Worm (Caenorhabditis elegans) whole organism, mixed stage, embryonic: ENCODE data around the gene M7.8.

ENCODE experiments used
- ces-1 ChIP-seq: fragments of 150-350 bp; optimal IDR thresholded peaks from 2 replicates; lab custom pipeline; 2014; ENCODE audit warnings: missing biosample characterization, missing genetic modification reagents, missing genetic modification characterization
- tbx-8 ChIP-seq: fragments of 200-800 bp; sonication (Bioruptor generic); optimal IDR thresholded peaks from 2 replicates; lab custom pipeline; 2018; ENCODE audit warnings: mild to moderate bottlenecking, missing genetic modification characterization, moderate library complexity, missing compliant biosample characterization

DNA sequence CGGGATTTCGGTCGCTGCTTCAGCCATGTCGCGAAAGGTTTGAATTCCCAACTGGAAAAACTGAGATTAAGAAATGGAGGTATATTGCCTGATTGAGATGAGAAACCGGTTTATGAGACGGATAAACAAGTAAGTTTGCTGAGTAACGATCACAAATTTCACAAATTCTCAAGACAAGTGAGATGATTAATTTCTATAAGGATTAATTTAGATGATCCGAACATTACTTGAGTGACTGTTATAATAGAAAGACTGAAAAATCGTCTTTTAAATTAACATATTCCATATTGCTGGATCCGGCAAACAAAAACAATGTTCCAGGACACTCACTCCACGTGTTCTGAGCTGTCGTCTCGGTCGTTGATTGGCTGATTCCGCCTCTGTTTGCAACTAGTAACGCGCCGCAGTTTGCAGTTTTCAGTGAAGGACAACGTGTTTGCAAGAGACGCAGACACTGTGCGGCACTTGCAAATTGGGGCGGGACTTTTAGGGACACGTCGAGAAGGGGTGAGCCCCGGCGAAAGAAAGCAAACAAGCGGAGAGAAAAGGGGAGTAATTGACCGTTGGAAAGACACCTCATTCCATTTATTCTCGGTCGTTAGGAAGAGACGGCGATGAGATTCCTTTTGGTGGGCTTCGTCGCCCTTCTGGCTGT, 24.1 kb upstream of the M7.8 start, which contains the start of the genes imp-2 and enpl-1:
- TF ChIP-seq ces-1 (peak; percentile 88), tbx-8 (GFP tag; lab: Kevin White, UChicago) (no peak)
